Worm (Caenorhabditis elegans) whole organism, early embryonic: Measurements from ENCODE around the gene cdf-2.

Source experiments
- B0310.2 ChIP-seq: sonication (generic microtip); optimal IDR thresholded peaks from 2 replicates; lab custom pipeline; 2016; ENCODE audit warnings: mild to moderate bottlenecking, missing genetic modification characterization, missing compliant biosample characterization
- aly-1 ChIP-seq: sonication (generic microtip); optimal IDR thresholded peaks from 2 replicates; lab custom pipeline; 2016; ENCODE audit warnings: missing genetic modification characterization, missing compliant biosample characterization
- ama-1 ChIP-seq: fragments of 150-350 bp; optimal IDR thresholded peaks from 2 replicates; lab custom pipeline; 2014
- ceh-13 ChIP-seq: fragments of 200-800 bp; sonication (Bioruptor generic); optimal IDR thresholded peaks from 2 replicates; lab custom pipeline; 2018; ENCODE audit warnings: mild to moderate bottlenecking, missing genetic modification characterization, missing compliant biosample characterization
- ceh-36 ChIP-seq: sonication (generic microtip); optimal IDR thresholded peaks from 2 replicates; lab custom pipeline; 2016; ENCODE audit warnings: missing genetic modification characterization, inconsistent platforms, missing compliant biosample characterization
- ets-7 ChIP-seq: sonication (generic microtip); optimal IDR thresholded peaks from 2 replicates; lab custom pipeline; 2016; ENCODE audit warnings: missing genotype, missing genetic modification characterization, missing compliant biosample characterization
- flt-1 ChIP-seq: fragments of 200-800 bp; sonication (Bioruptor generic); IDR thresholded peaks from 2 replicates; pipeline ENCODE4 v1.3.6; 2022; ENCODE audit warnings: missing genetic modification characterization, missing compliant biosample characterization
- hmg-4 ChIP-seq: fragments of 200-800 bp; sonication (Bioruptor generic); optimal IDR thresholded peaks from 2 replicates; lab custom pipeline; 2018; ENCODE audit warnings: mild to moderate bottlenecking, missing genetic modification characterization, missing compliant biosample characterization
- scrt-1 ChIP-seq: fragments of 200-800 bp; sonication (Bioruptor generic); IDR thresholded peaks from 2 replicates; pipeline ENCODE4 v1.3.6; 2022; ENCODE audit warnings: missing genetic modification characterization, missing compliant biosample characterization

DNA sequence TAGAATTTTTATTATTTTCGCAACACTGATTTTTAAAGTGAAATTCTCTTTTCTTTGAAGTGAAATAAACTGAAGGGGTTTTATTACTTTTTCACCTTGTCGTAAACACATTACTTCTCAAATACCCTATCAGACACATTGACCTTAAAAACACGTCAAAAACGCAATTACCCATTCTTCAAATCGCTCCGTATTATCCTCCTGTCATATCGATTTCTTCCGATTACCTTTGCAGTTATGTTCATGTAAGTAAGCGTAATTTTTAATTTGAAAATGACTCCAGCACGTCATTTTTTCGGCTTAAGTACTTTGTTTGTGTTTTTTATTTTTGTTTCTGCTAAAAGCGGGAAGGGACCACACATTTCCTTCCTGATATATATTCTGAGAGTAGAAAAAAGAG lies 28.5 kb downstream of the cdf-2 start:
- TF ChIP-seq aly-1 (no peak), ama-1 (lab: Kevin White, UChicago) (no peak), ceh-13 (no peak), ceh-36 (tag; lab: Kevin White, UChicago) (no peak), flt-1 (GFP tag; lab: Robert Waterston, UW) (no peak), ets-7 (tag; lab: Kevin White, UChicago) (no peak), B0310.2 (tag; lab: Kevin White, UChicago) (no peak), hmg-4 (GFP tag; lab: Kevin White, UChicago) (no peak), scrt-1 (GFP tag; lab: Robert Waterston, UW) (no peak)
